Worm (Caenorhabditis elegans): ENCODE measurements around the gene T12B3.2.

ce11 chrIV:7338042-7338441 lies 38.6 kb upstream of the T12B3.2 start:
- TF ChIP-seq sox-2 (GFP tag; IDR thresholded peaks at IDR 0.05) (no peak), hlh-13 (GFP tag; optimal IDR thresholded peaks at IDR 0.05) (no peak), pha-4 (tag; optimal IDR thresholded peaks at IDR 0.05) (no peak), ets-4 (tag; optimal IDR thresholded peaks at IDR 0.05) (no peak), lin-11 (tag; optimal IDR thresholded peaks at IDR 0.05) (no peak), pqm-1 (tag; optimal IDR thresholded peaks at IDR 0.05) (no peak), fax-1 (tag; optimal IDR thresholded peaks at IDR 0.05) (no peak), ceh-31 (tag; optimal IDR thresholded peaks at IDR 0.05) (no peak), nfya-1 (tag; optimal IDR thresholded peaks at IDR 0.05) (no peak), nhr-11 (tag; optimal IDR thresholded peaks at IDR 0.05) (no peak), npax-4 (tag; optimal IDR thresholded peaks at IDR 0.05) (no peak), rnt-1 (tag; optimal IDR thresholded peaks at IDR 0.05) (no peak)

Data from whole organism, late embryonic.